Worm (Caenorhabditis elegans) whole organism, L2 larva: ENCODE results near the gene srt-13.

Experiments used
- lin-39 ChIP-seq: fragments of 150-350 bp; optimal IDR thresholded peaks from 2 replicates; lab custom pipeline; 2014; ENCODE audit warnings: missing biosample characterization, missing genetic modification reagents, missing genetic modification characterization
- nhr-77 ChIP-seq: fragments of 150-350 bp; optimal IDR thresholded peaks from 2 replicates; lab custom pipeline; 2014; ENCODE audit warnings: missing biosample characterization, missing genetic modification characterization

DNA sequence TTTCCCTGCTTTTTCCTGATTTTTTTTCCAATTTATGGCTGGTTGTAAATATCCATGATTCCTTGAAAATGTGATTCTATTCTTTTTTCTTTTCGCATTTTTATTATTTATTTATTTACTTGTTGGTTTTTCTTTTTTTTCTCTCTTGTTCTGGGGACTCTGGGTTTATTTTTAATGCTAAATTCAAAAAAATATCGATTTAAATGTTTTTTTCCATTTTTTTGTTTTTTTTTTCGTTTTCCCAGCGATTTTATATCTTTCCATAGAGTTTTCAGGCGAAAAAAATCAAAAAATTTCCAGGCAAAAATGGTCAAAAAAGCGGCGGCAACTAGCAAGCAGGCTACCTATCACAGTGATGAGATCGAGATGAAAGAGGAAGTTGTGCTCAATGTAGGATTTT lies 50.8 kb downstream of the srt-13 start, which contains the start of gene rpac-40:
- TF ChIP-seq nhr-77 (tag; lab: Kevin White, UChicago) (no peak), lin-39 (tag; lab: Kevin White, UChicago) (no peak)
